Fruit fly (Drosophila melanogaster) whole organism, prepupa: ENCODE results near the gene CG15130.
A peak's percentile ranks its signal among the peaks of the same experiment; 100 is the strongest.
"Not testable (repeated sequence)": the region's sequence is repeated elsewhere in the genome, so short reads cannot be mapped to it uniquely, and the experiment has no call there.

Experiments used
- Blimp-1 ChIP-seq: fragments of 200-800 bp; sonication (Bioruptor generic); optimal IDR thresholded peaks from 3 replicates; lab custom pipeline; 2017; ENCODE audit warnings: missing biosample characterization, missing genetic modification characterization, mild to moderate bottlenecking, moderate library complexity, missing genetic modification reagents
- CG10669 ChIP-seq: fragments of 200-800 bp; sonication (Bioruptor generic); optimal IDR thresholded peaks from 3 replicates; lab custom pipeline; 2018; ENCODE audit warnings: missing biosample characterization, mild to moderate bottlenecking, missing genetic modification characterization, moderate library complexity
- CG11762 ChIP-seq: fragments of 200-800 bp; sonication (Bioruptor generic); optimal IDR thresholded peaks from 3 replicates; lab custom pipeline; 2016; ENCODE audit warnings: missing biosample characterization, missing genetic modification characterization; ENCODE audit not compliant: insufficient read depth
- CG11902 ChIP-seq: fragments of 200-800 bp; sonication (Bioruptor generic); optimal IDR thresholded peaks from 3 replicates; lab custom pipeline; 2016; ENCODE audit warnings: missing biosample characterization, missing genetic modification characterization
- CG1621 ChIP-seq: fragments of 200-800 bp; sonication (Bioruptor generic); optimal IDR thresholded peaks from 3 replicates; lab custom pipeline; 2018; ENCODE audit warnings: missing biosample characterization, mild to moderate bottlenecking, missing genetic modification characterization
- CG16779 ChIP-seq: fragments of 200-800 bp; sonication (Bioruptor generic); optimal IDR thresholded peaks from 3 replicates; lab custom pipeline; 2017; ENCODE audit warnings: missing biosample characterization, mild to moderate bottlenecking, missing genetic modification characterization
- CG3032 ChIP-seq: fragments of 200-800 bp; optimal IDR thresholded peaks from 2 replicates; lab custom pipeline; 2019; ENCODE audit warnings: missing biosample characterization, mild to moderate bottlenecking, missing genetic modification characterization, moderate library complexity
- CG32006 ChIP-seq: fragments of 200-800 bp; sonication (Bioruptor generic); optimal IDR thresholded peaks from 3 replicates; lab custom pipeline; 2017; ENCODE audit warnings: missing biosample characterization, mild to moderate bottlenecking, missing genetic modification characterization
- CG34406 ChIP-seq: fragments of 200-800 bp; sonication (Bioruptor generic); optimal IDR thresholded peaks from 3 replicates; lab custom pipeline; 2016; ENCODE audit warnings: missing biosample characterization, missing genetic modification characterization
- CG3919 ChIP-seq: fragments of 200-800 bp; sonication (Bioruptor generic); optimal IDR thresholded peaks from 3 replicates; lab custom pipeline; 2016; ENCODE audit warnings: missing biosample characterization, missing genetic modification characterization
- CG4318 ChIP-seq: fragments of 200-800 bp; sonication (Bioruptor generic); optimal IDR thresholded peaks from 3 replicates; lab custom pipeline; 2017; ENCODE audit warnings: missing biosample characterization, mild to moderate bottlenecking, missing genetic modification characterization
- CG6163 ChIP-seq: fragments of 200-800 bp; sonication (Bioruptor generic); IDR thresholded peaks from 3 replicates; pipeline ENCODE4 v1.3.6; 2022; ENCODE audit warnings: missing biosample characterization, missing genetic modification characterization
- CG6792 ChIP-seq: fragments of 200-800 bp; sonication (Bioruptor generic); optimal IDR thresholded peaks from 3 replicates; lab custom pipeline; 2016; ENCODE audit warnings: missing biosample characterization, missing genetic modification characterization
- CG6808 ChIP-seq: fragments of 200-800 bp; sonication (Bioruptor generic); optimal IDR thresholded peaks from 3 replicates; lab custom pipeline; 2017; ENCODE audit warnings: missing biosample characterization, missing genetic modification characterization, mild to moderate bottlenecking, moderate library complexity, missing genetic modification reagents
- CG7368 ChIP-seq: fragments of 200-800 bp; sonication (Bioruptor generic); optimal IDR thresholded peaks from 3 replicates; lab custom pipeline; 2016; ENCODE audit warnings: missing biosample characterization, missing genetic modification characterization
- CG8319 ChIP-seq: fragments of 200-800 bp; sonication (Bioruptor generic); optimal IDR thresholded peaks from 3 replicates; lab custom pipeline; 2016; ENCODE audit warnings: missing biosample characterization, missing genetic modification characterization
- CG9139 ChIP-seq: fragments of 200-800 bp; sonication (Bioruptor generic); optimal IDR thresholded peaks from 3 replicates; lab custom pipeline; 2017; ENCODE audit warnings: missing biosample characterization, mild to moderate bottlenecking, missing genetic modification characterization
- Eip75B ChIP-seq: fragments of 200-800 bp; sonication (Bioruptor generic); optimal IDR thresholded peaks from 3 replicates; lab custom pipeline; 2016; ENCODE audit warnings: missing biosample characterization, missing genetic modification characterization
- Eip78C ChIP-seq: fragments of 200-800 bp; sonication (Bioruptor generic); peaks from one replicate; lab custom pipeline; 2016; ENCODE audit warnings: missing biosample characterization, missing genetic modification characterization
- Eip93F ChIP-seq: fragments of 200-800 bp; sonication (Bioruptor generic); optimal IDR thresholded peaks from 2 replicates; lab custom pipeline; 2016; ENCODE audit warnings: missing biosample characterization, mild to moderate bottlenecking, missing genetic modification characterization
- Ets21C ChIP-seq: fragments of 200-800 bp; sonication (Bioruptor generic); optimal IDR thresholded peaks from 3 replicates; lab custom pipeline; 2016; ENCODE audit warnings: missing biosample characterization, missing genetic modification characterization
- Ets96B ChIP-seq: fragments of 200-800 bp; optimal IDR thresholded peaks from 2 replicates; lab custom pipeline; 2019; ENCODE audit warnings: missing biosample characterization, mild to moderate bottlenecking, missing genetic modification characterization, moderate library complexity
- Gug ChIP-seq: fragments of 200-800 bp; sonication (Bioruptor generic); IDR thresholded peaks from 2 replicates; pipeline ENCODE4 v1.3.6; 2022; ENCODE audit warnings: missing biosample characterization, missing genetic modification characterization
- Hr39 ChIP-seq: fragments of 200-800 bp; sonication (Bioruptor generic); optimal IDR thresholded peaks from 2 replicates; lab custom pipeline; 2016; ENCODE audit warnings: missing biosample characterization, missing genetic modification characterization
- Hr4 ChIP-seq: fragments of 200-800 bp; sonication (Bioruptor generic); optimal IDR thresholded peaks from 3 replicates; lab custom pipeline; 2016; ENCODE audit warnings: missing biosample characterization, missing genetic modification characterization
- Lpt ChIP-seq: fragments of 200-800 bp; sonication (Bioruptor generic); optimal IDR thresholded peaks from 3 replicates; lab custom pipeline; 2016; ENCODE audit warnings: missing biosample characterization, missing genetic modification characterization
- OdsH ChIP-seq: fragments of 200-800 bp; sonication (Bioruptor generic); optimal IDR thresholded peaks from 3 replicates; lab custom pipeline; 2016; ENCODE audit warnings: missing biosample characterization, missing genetic modification characterization
- Sox102F ChIP-seq: fragments of 200-800 bp; sonication (Bioruptor generic); optimal IDR thresholded peaks from 2 replicates; lab custom pipeline; 2016; ENCODE audit warnings: missing biosample characterization, mild to moderate bottlenecking, missing genetic modification characterization
- Sox15 ChIP-seq: fragments of 200-800 bp; sonication (Bioruptor generic); optimal IDR thresholded peaks from 3 replicates; lab custom pipeline; 2016; ENCODE audit warnings: missing biosample characterization, missing genetic modification characterization
- dsx ChIP-seq: fragments of 200-800 bp; optimal IDR thresholded peaks from 3 replicates; lab custom pipeline; 2019; ENCODE audit warnings: missing biosample characterization, mild to moderate bottlenecking, missing genetic modification characterization, moderate library complexity; ENCODE audit not compliant: poor library complexity, severe bottlenecking
- esn ChIP-seq: fragments of 200-800 bp; sonication (Bioruptor generic); optimal IDR thresholded peaks from 2 replicates; lab custom pipeline; 2016; ENCODE audit warnings: missing biosample characterization, mild to moderate bottlenecking, missing genetic modification characterization, moderate library complexity
- fd85E ChIP-seq: fragments of 200-800 bp; sonication (Bioruptor generic); optimal IDR thresholded peaks from 3 replicates; lab custom pipeline; 2016; ENCODE audit warnings: missing biosample characterization, missing genetic modification characterization
- fkh ChIP-seq: fragments of 200-800 bp; sonication (Bioruptor generic); optimal IDR thresholded peaks from 3 replicates; lab custom pipeline; 2017; ENCODE audit warnings: missing biosample characterization, mild to moderate bottlenecking, missing genetic modification characterization, moderate library complexity
- lz ChIP-seq: fragments of 200-800 bp; sonication (Bioruptor generic); optimal IDR thresholded peaks from 3 replicates; lab custom pipeline; 2016; ENCODE audit warnings: missing biosample characterization, missing genetic modification characterization
- net ChIP-seq: fragments of 200-800 bp; sonication (Bioruptor generic); optimal IDR thresholded peaks from 3 replicates; lab custom pipeline; 2016; ENCODE audit warnings: missing biosample characterization, missing genetic modification characterization
- pdm3 ChIP-seq: fragments of 200-800 bp; sonication (Bioruptor generic); optimal IDR thresholded peaks from 3 replicates; lab custom pipeline; 2016; ENCODE audit warnings: missing biosample characterization, missing genetic modification characterization
- svp ChIP-seq: fragments of 200-800 bp; sonication (Bioruptor generic); peaks from one replicate; lab custom pipeline; 2016; ENCODE audit warnings: missing biosample characterization, missing genetic modification characterization
- topi ChIP-seq: fragments of 200-800 bp; sonication (Bioruptor generic); optimal IDR thresholded peaks from 3 replicates; lab custom pipeline; 2016; ENCODE audit warnings: missing biosample characterization, missing genetic modification characterization
- vri ChIP-seq: fragments of 200-800 bp; sonication (Bioruptor generic); optimal IDR thresholded peaks from 3 replicates; lab custom pipeline; 2016; ENCODE audit warnings: missing biosample characterization, mild to moderate bottlenecking, missing genetic modification characterization

CG15130 gene

DNA sequence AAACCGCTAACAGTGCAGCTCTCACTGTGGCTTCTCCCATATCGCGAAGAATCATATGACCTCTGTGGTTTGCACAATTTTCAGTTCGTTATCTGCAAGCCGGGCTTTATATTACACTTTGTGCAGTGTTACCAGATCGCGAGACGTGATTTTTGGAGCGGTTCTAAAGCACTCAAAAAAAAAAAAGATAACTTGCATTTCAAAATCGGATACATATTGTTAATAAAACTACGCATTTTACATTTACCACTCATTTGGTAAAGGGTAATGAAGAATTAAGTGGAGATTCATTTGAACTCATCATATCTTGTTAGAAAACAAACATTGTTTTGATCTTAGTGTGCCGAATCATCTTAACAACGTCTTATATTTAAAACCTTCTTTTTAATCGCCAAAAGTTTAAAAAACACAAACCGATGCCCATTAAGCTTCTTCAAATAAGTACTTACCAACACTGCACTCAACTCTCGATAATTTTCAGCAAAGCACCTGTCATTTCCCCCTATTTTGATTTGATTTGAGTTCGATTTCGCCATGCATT lies 38.9 kb upstream of the CG15130 start, which contains the start of gene CG2493 (continued):
- TF ChIP-seq CG9139 (GFP tag; lab: Kevin White, UChicago) (no peak), OdsH (peak; percentile 15), net (GFP tag; lab: Kevin White, UChicago) (no peak), CG7368 (GFP tag; lab: Kevin White, UChicago) (peak; percentile 68), Gug (GFP tag; lab: Robert Waterston, UW) (peak; percentile 54; the same call in 1 of the 2 replicates), Hr39 (peak; percentile 20), CG1621 (tag; lab: Kevin White, UChicago) (no peak), fd85E (GFP tag; lab: Kevin White, UChicago) (no peak), pdm3 (GFP tag; lab: Kevin White, UChicago) (no peak), Sox15 (GFP tag; lab: Kevin White, UChicago) (no peak), CG6163 (GFP tag; lab: Robert Waterston, UW) (peak; percentile 26; the same call in 2 of the 3 replicates), Eip93F (GFP tag; lab: Kevin White, UChicago) (no peak), CG32006 (no peak)

DNA sequence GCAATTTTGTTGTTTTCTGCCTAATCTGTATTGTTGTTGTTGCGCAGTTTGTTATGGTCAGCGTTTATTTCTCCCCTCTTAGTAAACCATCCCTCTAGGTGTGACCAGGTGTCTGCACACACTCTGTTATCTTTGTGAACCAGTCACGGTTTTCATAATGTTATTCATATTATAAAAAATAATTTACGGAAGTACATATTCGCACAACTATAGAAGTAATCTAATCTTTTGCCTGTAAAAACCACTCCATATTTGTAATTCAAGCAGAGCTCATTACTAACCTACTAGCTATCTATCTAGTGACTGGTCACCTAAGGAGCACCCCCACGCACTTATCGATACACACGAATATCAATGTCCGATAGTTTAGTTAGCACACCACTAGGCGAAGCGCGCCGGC lies 34.5 kb upstream of the CG15130 start, which contains the start of the genes CG18858 and Cdc23:
Gene CG18858 (minus strand): TSS at position 101 of the 400 bp plus-strand sequence.
Gene Cdc23 (plus strand): TSS at position 368 of the 400 bp plus-strand sequence.
- not testable (repeated sequence) for TF ChIP-seq CG3032 (tag; lab: Kevin White, UChicago); CG11762 (GFP tag; lab: Kevin White, UChicago); OdsH

DNA sequence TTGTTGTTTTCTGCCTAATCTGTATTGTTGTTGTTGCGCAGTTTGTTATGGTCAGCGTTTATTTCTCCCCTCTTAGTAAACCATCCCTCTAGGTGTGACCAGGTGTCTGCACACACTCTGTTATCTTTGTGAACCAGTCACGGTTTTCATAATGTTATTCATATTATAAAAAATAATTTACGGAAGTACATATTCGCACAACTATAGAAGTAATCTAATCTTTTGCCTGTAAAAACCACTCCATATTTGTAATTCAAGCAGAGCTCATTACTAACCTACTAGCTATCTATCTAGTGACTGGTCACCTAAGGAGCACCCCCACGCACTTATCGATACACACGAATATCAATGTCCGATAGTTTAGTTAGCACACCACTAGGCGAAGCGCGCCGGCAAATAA lies 25.4 kb upstream of the CG15130 start, which contains the start of the genes CG31683 and CG31687:
Gene CG31683 (minus strand): TSS at position 101 of the 400 bp plus-strand sequence.
Gene CG31687 (plus strand): TSS at position 362 of the 400 bp plus-strand sequence.
- TF ChIP-seq vri; CG3919; lz (GFP tag; lab: Kevin White, UChicago): not testable (repeated sequence)
- TF ChIP-seq, all 60 proteins: peak for 0; not testable (repeated sequence) for 60

DNA sequence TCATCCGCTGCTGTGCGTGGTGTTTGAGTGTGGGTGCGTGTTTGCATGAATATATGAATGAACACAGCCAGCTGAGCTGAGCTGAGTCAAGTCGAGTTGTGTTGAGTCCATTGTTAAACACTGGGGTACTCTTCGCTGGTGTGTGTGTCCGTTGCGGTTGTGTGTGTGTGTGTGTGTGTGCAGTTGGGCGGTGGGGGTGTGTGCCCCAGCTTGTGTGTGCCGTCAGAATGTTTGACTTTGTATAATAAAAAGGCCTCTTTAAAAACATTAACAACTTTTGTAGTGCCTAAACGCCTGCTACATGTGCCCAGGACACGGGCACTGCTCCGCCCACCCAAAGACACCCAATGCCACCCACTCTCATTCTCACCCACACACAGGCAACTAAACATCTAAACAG lies 14.0 kb upstream of the CG15130 start:
- TF ChIP-seq fkh (GFP tag; lab: Kevin White, UChicago) (no peak), CG7368 (GFP tag; lab: Kevin White, UChicago) (no peak), CG11902 (no peak), OdsH (no peak), Hr39 (no peak), Hr4 (GFP tag; lab: Kevin White, UChicago) (no peak), CG16779 (tag; lab: Kevin White, UChicago) (no peak), fd85E (GFP tag; lab: Kevin White, UChicago) (no peak), Lpt (GFP tag; lab: Kevin White, UChicago) (no peak), Sox102F (GFP tag; lab: Kevin White, UChicago) (no peak)

DNA sequence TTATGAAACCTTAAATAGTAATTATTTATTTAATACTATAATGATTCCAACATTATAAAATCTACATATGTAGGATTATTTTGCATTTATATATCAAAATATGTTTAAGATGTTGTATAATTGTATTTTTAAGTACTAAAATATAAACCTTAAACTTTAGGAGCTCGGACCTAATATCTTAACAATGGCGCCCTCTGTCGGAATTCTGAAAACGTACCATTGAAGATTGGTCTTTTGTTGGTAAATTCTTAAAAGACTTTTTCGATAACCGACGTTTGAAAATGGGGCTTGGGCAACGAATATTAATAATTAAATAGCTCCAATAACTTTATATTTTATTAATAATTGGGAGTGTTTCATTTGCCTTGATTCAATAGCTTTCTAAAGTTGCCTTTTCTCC lies 13.4 kb upstream of the CG15130 start:
- no peak for TF ChIP-seq Blimp-1 (GFP tag; lab: Kevin White, UChicago)
- TF ChIP-seq CG7368 (GFP tag; lab: Kevin White, UChicago), result no peak
- TF ChIP-seq Ets96B, result no peak
- no peak for TF ChIP-seq Eip75B (GFP tag; lab: Kevin White, UChicago)
- TF ChIP-seq CG16779 (tag; lab: Kevin White, UChicago), result no peak
- TF ChIP-seq Sox15 (GFP tag; lab: Kevin White, UChicago), result no peak
- no peak for TF ChIP-seq dsx (GFP tag; lab: Kevin White, UChicago)
- no peak for TF ChIP-seq Sox102F (GFP tag; lab: Kevin White, UChicago)
- TF ChIP-seq CG4318 (GFP tag; lab: Kevin White, UChicago), result no peak

DNA sequence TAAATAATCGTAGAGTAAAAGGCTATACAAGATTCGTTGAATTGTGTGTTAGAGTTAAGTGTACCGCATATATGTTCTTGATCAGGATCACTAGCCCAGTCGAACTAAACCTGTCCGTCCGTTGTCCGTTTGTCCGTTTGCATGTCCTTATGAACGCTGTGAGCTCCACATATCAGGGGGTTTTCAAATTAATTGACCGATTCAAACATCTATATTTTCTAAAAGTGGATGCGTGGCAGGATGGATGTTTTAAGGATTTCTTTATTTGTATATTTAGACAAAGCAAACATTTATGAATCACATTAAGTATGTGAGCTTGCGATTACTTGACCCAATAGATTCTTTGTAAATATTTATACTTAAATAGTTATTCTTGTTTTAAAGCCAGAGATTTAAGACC lies 10.7 kb upstream of the CG15130 start:
- TF ChIP-seq svp (GFP tag; lab: Kevin White, UChicago), result peak; percentile 64
- no peak for TF ChIP-seq Ets21C
- no peak for TF ChIP-seq CG6808 (GFP tag; lab: Kevin White, UChicago)
- TF ChIP-seq CG10669 (GFP tag; lab: Kevin White, UChicago), result no peak
- TF ChIP-seq Hr39, result no peak
- peak; percentile 51 for TF ChIP-seq Hr4 (GFP tag; lab: Kevin White, UChicago)
- TF ChIP-seq lz (GFP tag; lab: Kevin White, UChicago), result peak; percentile 27
- TF ChIP-seq fd85E (GFP tag; lab: Kevin White, UChicago), result no peak
- TF ChIP-seq CG34406, result no peak
- TF ChIP-seq esn (GFP tag; lab: Kevin White, UChicago), result peak; percentile 57
- no peak for TF ChIP-seq CG1621 (tag; lab: Kevin White, UChicago)
- no peak for TF ChIP-seq CG11902
- TF ChIP-seq topi (GFP tag; lab: Kevin White, UChicago), result peak; percentile 10
- TF ChIP-seq CG8319, result no peak
- no peak for TF ChIP-seq CG6792 (GFP tag; lab: Kevin White, UChicago)
- peak; percentile 82 for TF ChIP-seq Eip78C
- TF ChIP-seq Sox15 (GFP tag; lab: Kevin White, UChicago), result no peak
